Worm (Caenorhabditis elegans): ENCODE measurements around the gene Y47D3B.4.

DNA sequence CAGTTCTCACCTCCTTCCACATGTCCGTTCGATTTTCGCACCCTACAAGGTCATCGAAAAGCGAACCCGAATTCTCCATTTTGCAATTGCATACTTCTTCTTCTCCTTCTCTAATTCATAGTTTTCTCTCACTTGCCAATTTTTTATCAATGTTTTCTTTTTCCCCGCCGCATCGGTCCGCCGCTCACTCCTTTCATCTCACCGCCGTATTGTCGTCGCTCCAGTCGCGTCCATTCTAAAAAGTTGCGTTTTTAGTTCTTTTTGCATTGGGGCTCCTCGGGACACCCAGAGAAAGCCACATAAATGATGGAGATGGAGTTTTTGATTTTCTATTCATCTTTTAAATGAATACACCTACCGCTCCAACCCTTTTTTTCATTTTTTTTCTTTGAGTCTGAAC is 46.2 kb downstream of the Y47D3B.4 start:
- TF ChIP-seq him-1 (tag; optimal IDR thresholded peaks at IDR 0.05) (no peak), W03F9.2 (tag; optimal IDR thresholded peaks at IDR 0.05) (no peak), dao-5 (tag; optimal IDR thresholded peaks at IDR 0.05) (no peak)

All from whole organism, L4/young adult.